Fruit fly (Drosophila melanogaster): ENCODE data around the gene CG14292.

- peak; percentile 11 to 25 for TF ChIP-seq ss (GFP tag; optimal IDR thresholded peaks at IDR 0.05)
- TF ChIP-seq lz (GFP tag; optimal IDR thresholded peaks at IDR 0.05), result peak; percentile 35
- peak; percentile 4 for TF ChIP-seq Blimp-1 (GFP tag; optimal IDR thresholded peaks at IDR 0.05)
- peak; percentile 60 for TF ChIP-seq pdm3 (GFP tag; optimal IDR thresholded peaks at IDR 0.05)
- peak; percentile 72 for TF ChIP-seq esn (GFP tag; optimal IDR thresholded peaks at IDR 0.05)
- TF ChIP-seq Sox102F (GFP tag; optimal IDR thresholded peaks at IDR 0.05), result peak; percentile 71
- peak; percentile 52 for TF ChIP-seq CG8119 (GFP tag; IDR thresholded peaks at IDR 0.05)
- peak; percentile 30 for TF ChIP-seq CG6808 (GFP tag; optimal IDR thresholded peaks at IDR 0.05)
- TF ChIP-seq Lpt (GFP tag; optimal IDR thresholded peaks at IDR 0.05), result peak; percentile 5
- TF ChIP-seq CG11762 (GFP tag; optimal IDR thresholded peaks at IDR 0.05; ENCODE audit: insufficient read depth), result peak; percentile 36
- TF ChIP-seq Eip78C (GFP tag), result peak; percentile 76
- TF ChIP-seq salr (GFP tag; optimal IDR thresholded peaks at IDR 0.05), result peak; percentile 21 to 90
Measured at dm6 chr3R:18913856-18914593, 8.6 kb upstream of the CG14292 start.

Measured in whole organism, prepupa.